Worm (Caenorhabditis elegans): ENCODE data around the gene K05F1.13.

Gene K05F1.13

DNA sequence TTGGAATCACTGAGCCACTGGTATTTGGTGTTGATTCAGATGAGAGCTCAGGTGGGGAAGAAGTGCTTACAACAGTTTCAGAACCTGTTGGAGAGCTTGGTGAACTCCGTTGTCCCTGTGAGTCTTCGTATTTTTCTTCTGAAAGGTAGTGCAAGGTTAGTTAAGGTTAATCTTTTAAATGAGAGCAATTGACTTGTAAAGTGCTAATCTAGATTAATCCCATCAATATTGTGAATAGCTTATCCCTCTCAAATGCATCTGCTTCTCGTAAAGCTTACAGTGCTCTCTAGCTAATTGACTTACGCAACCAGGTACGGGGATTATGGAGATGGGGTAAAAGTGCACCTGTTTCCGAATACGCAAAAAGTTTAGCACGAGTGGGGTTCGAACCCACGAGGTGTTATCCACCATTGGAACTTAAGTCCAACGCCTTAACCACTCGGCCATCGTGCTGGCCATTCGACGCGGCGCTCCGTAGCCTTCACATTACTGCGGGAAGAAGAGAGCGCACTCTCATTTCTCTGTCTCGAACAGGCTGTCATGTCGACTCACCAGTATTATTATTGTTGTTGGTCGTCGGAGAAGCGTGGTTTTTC is 16.3 kb upstream of the K05F1.13 start (continued):
- TF ChIP-seq ceh-9 (tag; optimal IDR thresholded peaks at IDR 0.05), result no peak
- TF ChIP-seq unc-3 (GFP tag; conservative IDR thresholded peaks at IDR 0.05), result peak; percentile 21; the same call in 1 of the 2 replicates
- no peak for TF ChIP-seq unc-3 (tag; optimal IDR thresholded peaks at IDR 0.05)
- no peak for TF ChIP-seq pax-1 (tag; optimal IDR thresholded peaks at IDR 0.05)
- TF ChIP-seq ceh-34 (tag; optimal IDR thresholded peaks at IDR 0.05), result peak; percentile 31
- no peak for TF ChIP-seq pha-4 (tag; optimal IDR thresholded peaks at IDR 0.05)
- TF ChIP-seq fkh-10 (GFP tag; optimal IDR thresholded peaks at IDR 0.05), result no peak
- peak; percentile 60 for TF ChIP-seq C38D4.7 (GFP tag; optimal IDR thresholded peaks at IDR 0.05)
- TF ChIP-seq pqm-1 (tag; optimal IDR thresholded peaks at IDR 0.05), result peak; percentile 9
- no peak for TF ChIP-seq npax-4 (tag; optimal IDR thresholded peaks at IDR 0.05)
- no peak for TF ChIP-seq tbx-7 (tag; optimal IDR thresholded peaks at IDR 0.05)
- TF ChIP-seq mec-3 (tag; optimal IDR thresholded peaks at IDR 0.05; ENCODE audit: borderline replicate concordance), result no peak
- peak; percentile 53 for TF ChIP-seq pat-9 (tag; optimal IDR thresholded peaks at IDR 0.05)
- peak; percentile 30 for TF ChIP-seq zip-5 (tag; optimal IDR thresholded peaks at IDR 0.05)
- peak; percentile 35 for TF ChIP-seq syd-9 (tag; optimal IDR thresholded peaks at IDR 0.05)
- TF ChIP-seq sox-4 (tag; optimal IDR thresholded peaks at IDR 0.05), result peak; percentile 56
- peak; percentile 59 for TF ChIP-seq hlh-13 (GFP tag; optimal IDR thresholded peaks at IDR 0.05)

DNA sequence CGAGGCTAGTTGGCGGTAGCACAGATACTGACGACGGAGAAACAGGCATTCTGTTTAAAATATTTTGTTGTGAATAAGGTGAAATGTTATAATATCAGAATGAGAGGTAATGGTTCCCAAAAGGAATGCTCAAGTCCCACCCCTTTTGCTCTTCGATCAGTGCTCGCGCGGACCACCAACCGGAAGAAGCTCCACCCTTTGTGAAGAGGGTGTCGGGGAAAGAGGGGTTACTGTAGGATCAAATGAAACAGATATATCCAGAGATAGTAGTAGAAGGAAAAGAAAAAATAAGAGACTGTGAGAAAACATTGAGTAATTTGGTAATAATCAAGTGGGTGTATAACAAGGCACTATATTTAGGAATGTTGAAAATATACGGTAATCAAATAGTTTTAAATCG is 14.8 kb upstream of the K05F1.13 start, which contains the start of the genes dmd-5 and F10C1.1:
dmd-5 (minus strand) TSS at position 101 of the 400 bp plus-strand sequence.
F10C1.1 (plus strand) TSS at position 110 of the 400 bp plus-strand sequence.
- TF ChIP-seq ceh-31 (tag; optimal IDR thresholded peaks at IDR 0.05) (no peak), hlh-6 (tag; optimal IDR thresholded peaks at IDR 0.05) (no peak), pros-1 (tag; optimal IDR thresholded peaks at IDR 0.05) (no peak), nfya-1 (tag; optimal IDR thresholded peaks at IDR 0.05) (no peak), ama-1 (optimal IDR thresholded peaks at IDR 0.05) (no peak), T23F11.4 (GFP tag; optimal IDR thresholded peaks at IDR 0.05) (no peak), ceh-30 (tag; optimal IDR thresholded peaks at IDR 0.05) (no peak), pha-2 (tag; optimal IDR thresholded peaks at IDR 0.05) (no peak)

DNA sequence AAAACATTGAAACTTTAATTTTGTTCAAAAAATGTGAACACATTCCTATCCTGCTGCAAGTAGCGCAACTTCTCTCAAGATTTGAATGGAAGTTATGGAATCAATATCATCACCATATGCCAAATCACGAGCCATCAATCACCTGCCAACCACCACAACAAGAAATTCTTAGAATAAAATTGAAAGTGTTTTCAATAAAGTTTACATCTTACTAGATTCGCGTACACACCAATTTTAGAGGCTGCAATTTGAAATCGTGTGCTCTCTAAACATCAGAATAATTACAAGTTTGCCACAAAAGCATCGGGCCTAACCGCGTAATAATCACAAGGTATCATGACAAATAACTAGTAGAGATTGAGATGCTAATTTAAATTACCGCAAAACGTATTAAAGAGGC is 14.0 kb upstream of the K05F1.13 start:
- no peak for TF ChIP-seq ceh-30 (tag; optimal IDR thresholded peaks at IDR 0.05)
- TF ChIP-seq F13H6.1 (tag; optimal IDR thresholded peaks at IDR 0.05), result no peak
- TF ChIP-seq pha-4 (tag; optimal IDR thresholded peaks at IDR 0.05), result no peak
- TF ChIP-seq pat-9 (tag; optimal IDR thresholded peaks at IDR 0.05), result no peak
- no peak for TF ChIP-seq hlh-8 (tag; optimal IDR thresholded peaks at IDR 0.05)
- TF ChIP-seq unc-3 (GFP tag; conservative IDR thresholded peaks at IDR 0.05), result no peak
- no peak for TF ChIP-seq unc-3 (tag; optimal IDR thresholded peaks at IDR 0.05)
- no peak for TF ChIP-seq pag-3 (tag; optimal IDR thresholded peaks at IDR 0.05; ENCODE audit: borderline replicate concordance)
- TF ChIP-seq elt-4 (tag; optimal IDR thresholded peaks at IDR 0.05), result no peak
- no peak for TF ChIP-seq ceh-45 (GFP tag; IDR thresholded peaks at IDR 0.05)
- no peak for TF ChIP-seq npax-4 (tag; optimal IDR thresholded peaks at IDR 0.05)
- TF ChIP-seq sdc-2 (tag; optimal IDR thresholded peaks at IDR 0.05), result no peak
- TF ChIP-seq syd-9 (tag; optimal IDR thresholded peaks at IDR 0.05), result no peak
- TF ChIP-seq madf-2 (tag; optimal IDR thresholded peaks at IDR 0.05), result no peak
- no peak for TF ChIP-seq ceh-24 (tag; optimal IDR thresholded peaks at IDR 0.05)

DNA sequence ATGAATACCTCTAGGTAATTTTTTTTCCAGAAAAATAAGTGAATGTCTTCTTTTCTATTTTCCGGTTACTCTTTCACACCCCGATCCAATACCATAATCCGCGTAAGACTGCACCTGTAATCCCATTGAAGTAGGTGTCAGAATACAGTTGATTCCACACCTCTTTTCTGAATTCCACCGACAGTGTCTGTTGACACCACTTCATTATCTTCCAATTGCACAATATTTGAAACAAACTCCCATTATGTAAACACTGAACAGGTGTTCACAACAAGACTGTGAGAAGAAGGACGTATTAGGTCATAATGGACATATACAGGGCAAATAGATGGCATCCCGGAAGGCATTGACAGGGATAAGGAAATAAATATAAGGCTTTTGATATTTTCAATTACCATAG is 11.5 kb upstream of the K05F1.13 start:
- TF ChIP-seq ceh-34 (tag; optimal IDR thresholded peaks at IDR 0.05), result no peak
- TF ChIP-seq pqm-1 (tag; optimal IDR thresholded peaks at IDR 0.05), result no peak
- no peak for TF ChIP-seq T23F11.4 (GFP tag; optimal IDR thresholded peaks at IDR 0.05)
- no peak for TF ChIP-seq nfya-1 (tag; optimal IDR thresholded peaks at IDR 0.05)
- no peak for TF ChIP-seq madf-2 (tag; optimal IDR thresholded peaks at IDR 0.05)
- no peak for TF ChIP-seq odd-2 (tag; optimal IDR thresholded peaks at IDR 0.05)
- no peak for TF ChIP-seq pha-2 (tag; optimal IDR thresholded peaks at IDR 0.05)
- no peak for TF ChIP-seq dmd-4 (tag; optimal IDR thresholded peaks at IDR 0.05; ENCODE audit: borderline replicate concordance)
- no peak for TF ChIP-seq fax-1 (tag; optimal IDR thresholded peaks at IDR 0.05)
- TF ChIP-seq syd-9 (tag; optimal IDR thresholded peaks at IDR 0.05), result no peak
- no peak for TF ChIP-seq ceh-18 (tag; optimal IDR thresholded peaks at IDR 0.05)
- no peak for TF ChIP-seq ceh-2 (tag; optimal IDR thresholded peaks at IDR 0.05)
- no peak for TF ChIP-seq zip-5 (tag; optimal IDR thresholded peaks at IDR 0.05)
- TF ChIP-seq rnt-1 (tag; optimal IDR thresholded peaks at IDR 0.05), result no peak
- TF ChIP-seq eyg-1 (tag; optimal IDR thresholded peaks at IDR 0.05), result no peak
- no peak for TF ChIP-seq sox-2 (GFP tag; IDR thresholded peaks at IDR 0.05)
- no peak for TF ChIP-seq gmeb-2 (tag; optimal IDR thresholded peaks at IDR 0.05)
- TF ChIP-seq pat-9 (tag; optimal IDR thresholded peaks at IDR 0.05), result no peak

All from whole organism, late embryonic.